Worm (Caenorhabditis elegans): ENCODE results near the gene F09B12.7.
A peak's percentile ranks its signal among the peaks of the same experiment; 100 is the strongest.

F09B12.7 gene

DNA sequence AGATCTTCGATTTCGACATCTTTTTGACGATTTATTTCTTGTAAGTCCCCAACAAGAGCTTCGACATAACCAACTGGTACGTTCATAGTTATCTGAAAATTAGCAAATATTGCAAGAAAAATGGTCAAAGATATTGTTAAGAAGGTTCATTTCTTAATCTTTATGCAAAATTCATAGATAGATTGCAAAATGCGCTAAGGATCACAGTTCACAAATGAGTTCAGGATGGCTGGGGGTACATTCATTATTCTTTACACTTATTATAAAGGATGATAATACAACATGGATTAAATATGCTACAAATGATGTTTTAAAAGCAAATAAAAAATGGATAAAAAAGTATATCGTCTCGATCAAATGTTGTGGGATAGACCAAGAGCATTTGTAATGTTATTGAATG lies 38.1 kb downstream of the F09B12.7 start, which contains the start of gene H03G16.5:
H03G16.5 (minus strand) TSS at position 101 of the 400 bp plus-strand sequence.
- no peak for TF ChIP-seq aha-1 (tag)
- no peak for TF ChIP-seq daf-8 (GFP tag; IDR thresholded peaks at IDR 0.05)
- TF ChIP-seq ztf-7 (tag; optimal IDR thresholded peaks at IDR 0.05), result no peak

ce11 chrX:15055914-15056313 lies 39.0 kb downstream of the F09B12.7 start, which contains the start of gene H03G16.7:
H03G16.7 (minus strand) TSS chrX:15056014.
- TF ChIP-seq attf-4 (tag; optimal IDR thresholded peaks at IDR 0.05), result no peak
- TF ChIP-seq egl-27 (tag; optimal IDR thresholded peaks at IDR 0.05), result no peak
- TF ChIP-seq unc-130 (GFP tag; optimal IDR thresholded peaks at IDR 0.05), result no peak
- TF ChIP-seq nhr-6 (tag; optimal IDR thresholded peaks at IDR 0.05), result no peak
- TF ChIP-seq nhr-28 (tag; optimal IDR thresholded peaks at IDR 0.05), result no peak
- no peak for TF ChIP-seq nhr-10 (tag; optimal IDR thresholded peaks at IDR 0.05)
- TF ChIP-seq madf-9 (GFP tag; conservative IDR thresholded peaks at IDR 0.05), result no peak
- TF ChIP-seq fos-1 (tag; optimal IDR thresholded peaks at IDR 0.05), result no peak
- no peak for TF ChIP-seq hif-1 (tag; optimal IDR thresholded peaks at IDR 0.05)
- no peak for TF ChIP-seq unc-39 (tag; optimal IDR thresholded peaks at IDR 0.05)
- no peak for TF ChIP-seq zag-1 (tag; optimal IDR thresholded peaks at IDR 0.05)
- TF ChIP-seq ceh-82 (tag; optimal IDR thresholded peaks at IDR 0.05), result no peak
- no peak for TF ChIP-seq daf-8 (GFP tag; IDR thresholded peaks at IDR 0.05)
- TF ChIP-seq php-3 (GFP tag; IDR thresholded peaks at IDR 0.05), result no peak
- no peak for TF ChIP-seq nhr-237 (tag; optimal IDR thresholded peaks at IDR 0.05)
- TF ChIP-seq dmd-6 (GFP tag; IDR thresholded peaks at IDR 0.05), result no peak

- TF ChIP-seq spr-1 (tag; optimal IDR thresholded peaks at IDR 0.05) (no peak), unc-62 (GFP tag; optimal IDR thresholded peaks at IDR 0.05 in 1 of 2) (peak in 1 of 2 experiments; percentile 92), unc-62 (tag; optimal IDR thresholded peaks at IDR 0.05) (no peak)
These were observed 41.5 kb downstream of the F09B12.7 start, which contains the start of gene H03G16.1 for ce11 chrX:15053223-15053933. H03G16.1 (plus strand) TSS chrX:15053883.

DNA sequence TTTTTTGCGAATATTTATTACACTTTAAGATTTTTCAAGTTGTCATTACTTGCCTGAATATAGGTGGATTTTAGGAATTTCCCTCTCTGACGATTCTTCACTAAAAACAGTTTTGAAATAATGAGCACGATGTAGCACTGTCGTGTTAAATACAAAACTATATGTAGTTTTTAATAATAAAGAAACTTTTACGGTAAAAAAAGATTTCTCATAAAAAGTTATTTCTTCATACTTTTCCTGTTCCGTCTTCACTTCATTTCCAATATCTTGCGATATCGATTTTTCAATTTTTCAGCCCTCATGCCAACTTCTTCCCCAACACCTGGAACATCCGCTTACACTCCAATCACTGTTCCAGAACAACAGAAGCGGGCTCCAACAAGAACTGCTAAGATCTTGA lies 42.5 kb downstream of the F09B12.7 start, which contains the start of gene H03G16.6:
H03G16.6 (plus strand) TSS at position 301 of the 400 bp plus-strand sequence.
- TF ChIP-seq snpc-1.2 (GFP tag; IDR thresholded peaks at IDR 0.05) (no peak), mdt-29 (GFP tag; IDR thresholded peaks at IDR 0.05) (no peak), tra-1 (GFP tag; IDR thresholded peaks at IDR 0.05) (no peak), madf-9 (GFP tag; conservative IDR thresholded peaks at IDR 0.05) (no peak), zip-11 (GFP tag; IDR thresholded peaks at IDR 0.05) (no peak), hif-1 (tag; optimal IDR thresholded peaks at IDR 0.05) (no peak), ceh-62 (tag; optimal IDR thresholded peaks at IDR 0.05) (no peak), lin-1 (GFP tag; IDR thresholded peaks at IDR 0.05) (no peak), F26F4.8 (GFP tag; conservative IDR thresholded peaks at IDR 0.05) (no peak), hlh-30 (tag; optimal IDR thresholded peaks at IDR 0.05; ENCODE audit: insufficient read depth) (no peak), zag-1 (tag; optimal IDR thresholded peaks at IDR 0.05) (no peak)

DNA sequence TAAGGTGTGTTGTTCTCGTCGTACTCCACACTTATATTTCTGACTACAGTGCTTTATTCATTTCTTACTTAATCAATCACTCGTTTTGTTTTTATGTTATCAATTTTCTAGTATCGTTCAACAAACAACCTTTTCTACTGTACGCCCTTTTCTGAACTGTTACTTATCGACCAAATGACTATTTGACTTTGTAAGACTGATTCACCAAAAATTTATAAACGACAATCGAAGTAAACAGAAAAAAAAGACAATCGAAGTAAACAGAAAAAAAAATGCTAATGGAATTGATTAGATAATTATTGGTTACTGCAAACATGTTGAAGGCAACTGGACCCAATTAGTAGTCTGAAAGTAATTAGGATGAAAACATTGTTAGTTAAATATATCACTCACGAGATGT lies 44.9 kb downstream of the F09B12.7 start:
- TF ChIP-seq nhr-28 (tag; optimal IDR thresholded peaks at IDR 0.05) (peak; percentile 35), sdz-12 (GFP tag; optimal IDR thresholded peaks at IDR 0.05) (no peak), daf-16 (GFP tag; optimal IDR thresholded peaks at IDR 0.05) (no peak), daf-16 (tag; optimal IDR thresholded peaks at IDR 0.05) (peak; percentile 86)

ce11 chrX:15047541-15047940 lies 47.3 kb downstream of the F09B12.7 start:
- TF ChIP-seq ctbp-1 (GFP tag; IDR thresholded peaks at IDR 0.05) (no peak), unc-62 (GFP tag; optimal IDR thresholded peaks at IDR 0.05 in 1 of 2) (peak in 1 of 2 experiments; percentile 57), unc-62 (tag; optimal IDR thresholded peaks at IDR 0.05) (no peak), zfp-2 (tag; optimal IDR thresholded peaks at IDR 0.05) (no peak), Y75B8A.6 (GFP tag; IDR thresholded peaks at IDR 0.05) (no peak), spr-3 (GFP tag; optimal IDR thresholded peaks at IDR 0.05) (no peak), lin-29 (GFP tag; IDR thresholded peaks at IDR 0.05) (no peak), aha-1 (tag) (peak; percentile 98)
